Worm (Caenorhabditis elegans) whole organism, late embryonic: Measurements from ENCODE around the gene flp-14.

Source experiments
- K09A11.1 ChIP-seq: sonication (generic microtip); optimal IDR thresholded peaks from 2 replicates; lab custom pipeline; 2017; ENCODE audit warnings: antibody characterized with exemption, mild to moderate bottlenecking, missing genetic modification characterization, missing compliant biosample characterization; ENCODE audit not compliant: insufficient read depth
- T23F11.4 ChIP-seq: fragments of 200-800 bp; sonication (Bioruptor generic); optimal IDR thresholded peaks from 2 replicates; lab custom pipeline; 2018; ENCODE audit warnings: mild to moderate bottlenecking, missing genetic modification characterization, missing compliant biosample characterization
- ceh-24 ChIP-seq: sonication (generic microtip); optimal IDR thresholded peaks from 2 replicates; lab custom pipeline; 2016; ENCODE audit warnings: mild to moderate bottlenecking, missing genetic modification characterization, missing compliant biosample characterization
- fkh-6 ChIP-seq: sonication (generic microtip); optimal IDR thresholded peaks from 2 replicates; lab custom pipeline; 2016; ENCODE audit warnings: missing genetic modification characterization, missing compliant biosample characterization
- lin-11 ChIP-seq: fragments of 200-800 bp; sonication (Bioruptor generic); optimal IDR thresholded peaks from 2 replicates; lab custom pipeline; 2018; ENCODE audit warnings: mild to moderate bottlenecking, missing genetic modification characterization, missing compliant biosample characterization
- madf-2 ChIP-seq: sonication (generic microtip); optimal IDR thresholded peaks from 2 replicates; lab custom pipeline; 2017; ENCODE audit warnings: missing genetic modification characterization, missing compliant biosample characterization
- nhr-232 ChIP-seq: sonication (generic microtip); optimal IDR thresholded peaks from 2 replicates; lab custom pipeline; 2016; ENCODE audit warnings: missing genetic modification characterization, missing compliant biosample characterization
- pros-1 ChIP-seq: fragments of 150-350 bp; optimal IDR thresholded peaks from 2 replicates; lab custom pipeline; 2014; ENCODE audit warnings: missing biosample characterization, missing genetic modification reagents, missing genetic modification characterization
- sox-4 ChIP-seq: sonication (generic microtip); optimal IDR thresholded peaks from 2 replicates; lab custom pipeline; 2017; ENCODE audit warnings: mild to moderate bottlenecking, missing genetic modification characterization, inconsistent platforms, missing compliant biosample characterization
- ztf-16 ChIP-seq: sonication (generic microtip); optimal IDR thresholded peaks from 2 replicates; lab custom pipeline; 2017; ENCODE audit warnings: missing genetic modification characterization, missing compliant biosample characterization

DNA sequence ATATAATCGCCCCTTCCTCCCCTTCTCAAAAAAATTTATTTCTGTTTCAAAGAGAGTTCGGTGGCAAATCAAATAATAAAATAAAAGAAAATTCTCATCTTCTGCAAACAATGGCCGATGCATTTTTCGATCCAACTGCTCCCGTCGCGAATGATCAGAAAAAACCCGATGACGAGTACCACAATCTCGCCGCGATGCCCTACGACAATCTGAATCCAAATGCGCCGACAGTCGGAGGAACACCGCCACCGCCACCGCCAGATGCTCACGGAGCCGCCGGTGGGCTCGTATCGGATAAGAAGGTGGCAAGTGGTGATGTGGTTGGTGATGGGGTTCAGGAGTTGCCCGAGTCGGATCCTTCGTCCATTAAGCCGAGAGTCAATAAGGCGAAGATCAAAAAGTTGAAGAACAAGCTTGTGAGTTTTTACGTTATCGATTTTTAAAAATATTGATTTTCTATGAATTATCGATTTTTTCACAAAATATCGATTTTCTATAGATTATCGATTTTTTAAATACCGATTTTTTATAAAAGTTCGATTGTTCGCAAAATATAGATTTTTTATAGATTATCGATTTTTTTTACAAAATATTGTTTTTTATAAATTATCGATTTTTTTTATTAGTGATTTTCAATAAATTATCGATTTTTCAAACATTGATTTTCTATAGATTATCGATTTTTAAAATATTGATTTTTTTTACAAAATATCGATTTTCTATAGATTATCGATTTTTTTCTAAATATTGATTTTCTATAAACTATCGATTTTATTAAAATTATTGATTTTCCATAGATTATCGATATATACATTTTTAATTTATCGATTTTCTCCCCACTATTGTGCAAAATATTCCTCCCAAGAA lies 41.3 kb downstream of the flp-14 start, which contains the start of gene Y39E4A.1:
- TF ChIP-seq ztf-16 (tag; lab: Kevin White, UChicago), result no peak
- no peak for TF ChIP-seq pros-1 (tag; lab: Kevin White, UChicago)
- no peak for TF ChIP-seq lin-11
- TF ChIP-seq fkh-6 (tag; lab: Kevin White, UChicago), result no peak
- TF ChIP-seq sox-4, result no peak
- no peak for TF ChIP-seq nhr-232 (tag; lab: Kevin White, UChicago)
- no peak for TF ChIP-seq madf-2 (tag; lab: Kevin White, UChicago)
- no peak for TF ChIP-seq K09A11.1 (tag; lab: Kevin White, UChicago)
- TF ChIP-seq T23F11.4 (GFP tag; lab: Kevin White, UChicago), result no peak
- no peak for TF ChIP-seq ceh-24
